Worm (Caenorhabditis elegans) whole organism, L2 larva: Measurements from ENCODE around the gene Y73C8C.8.

ENCODE experiments used
- C34F6.9 ChIP-seq: fragments of 150-350 bp; optimal IDR thresholded peaks from 2 replicates; lab custom pipeline; 2014; ENCODE audit warnings: missing biosample characterization, missing genetic modification characterization
- ama-1 ChIP-seq: fragments of 150-350 bp; optimal IDR thresholded peaks from 2 replicates; lab custom pipeline; 2018; ENCODE audit warnings: inconsistent platforms
- ceh-16 ChIP-seq: fragments of 150-350 bp; optimal IDR thresholded peaks from 2 replicates; lab custom pipeline; 2014; ENCODE audit warnings: missing biosample characterization, missing genetic modification characterization
- dmd-4 ChIP-seq: sonication (generic microtip); optimal IDR thresholded peaks from 2 replicates; lab custom pipeline; 2017; ENCODE audit warnings: missing biosample characterization, missing genetic modification characterization
- fos-1 ChIP-seq: fragments of 150-350 bp; optimal IDR thresholded peaks from 2 replicates; lab custom pipeline; 2014; ENCODE audit warnings: missing biosample characterization, missing genetic modification characterization
- lin-39 ChIP-seq: fragments of 150-350 bp; optimal IDR thresholded peaks from 2 replicates; lab custom pipeline; 2014; ENCODE audit warnings: missing biosample characterization, missing genetic modification reagents, missing genetic modification characterization
- mab-5 ChIP-seq: fragments of 150-350 bp; optimal IDR thresholded peaks from 2 replicates; lab custom pipeline; 2014; ENCODE audit warnings: missing biosample characterization, missing genetic modification characterization
- mdl-1 ChIP-seq, 2 experiments: fragments of 150-350 bp in 1 of 2; sonication (generic microtip) in 1 of 2; optimal IDR thresholded peaks; 2 replicates each; lab custom pipeline; 2017; ENCODE audit warnings: missing biosample characterization in 2 of 2, missing genetic modification characterization in 2 of 2
- peb-1 ChIP-seq: fragments of 150-350 bp; optimal IDR thresholded peaks from 2 replicates; lab custom pipeline; 2014; ENCODE audit warnings: missing biosample characterization, missing genetic modification characterization
- ztf-4 ChIP-seq: fragments of 150-350 bp; optimal IDR thresholded peaks from 2 replicates; lab custom pipeline; 2014; ENCODE audit warnings: missing biosample characterization, missing genetic modification characterization

- TF ChIP-seq lin-39 (tag; lab: Kevin White, UChicago) (no peak), ama-1 (no peak), mdl-1 (tag; optimal IDR thresholded peaks at IDR 0.05; lab: Kevin White, UChicago) (no peak), ceh-16 (tag; lab: Kevin White, UChicago) (no peak), dmd-4 (tag; lab: Kevin White, UChicago) (no peak), ztf-4 (tag; lab: Kevin White, UChicago) (no peak), mab-5 (tag; lab: Kevin White, UChicago) (no peak), peb-1 (tag; lab: Kevin White, UChicago) (no peak), C34F6.9 (tag; lab: Kevin White, UChicago) (no peak), fos-1 (tag; lab: Kevin White, UChicago) (no peak)
These were observed at the start of gene Y73C8C.8 for ce11 chrV:3113751-3114150.
